Worm (Caenorhabditis elegans) whole organism, L4 larva: ENCODE data around the gene T22E5.6.

ENCODE experiments used
- F26F4.8 ChIP-seq: fragments of 200-800 bp; sonication (Bioruptor generic); conservative IDR thresholded peaks from 2 replicates; pipeline ENCODE4 v1.3.6; 2022; ENCODE audit warnings: missing genetic modification characterization, missing compliant biosample characterization
- F37D6.2 ChIP-seq: sonication (generic microtip); optimal IDR thresholded peaks from 2 replicates; lab custom pipeline; 2016; ENCODE audit warnings: mild to moderate bottlenecking, missing genetic modification characterization, missing compliant biosample characterization
- T26A8.4 ChIP-seq: fragments of 200-800 bp; sonication (Bioruptor generic); IDR thresholded peaks from 2 replicates; pipeline ENCODE4 v1.3.6; 2022; ENCODE audit warnings: missing genetic modification characterization, missing compliant biosample characterization
- Y48G9A.11 ChIP-seq: fragments of 200-800 bp; sonication (Bioruptor generic); IDR thresholded peaks from 2 replicates; pipeline ENCODE4 v1.3.6; 2022; ENCODE audit warnings: missing genetic modification reagents, missing genetic modification characterization, missing compliant biosample characterization
- Y5F2A.4 ChIP-seq: fragments of 200-800 bp; sonication (Bioruptor generic); optimal IDR thresholded peaks from 2 replicates; lab custom pipeline; 2018; ENCODE audit warnings: mild to moderate bottlenecking, missing genetic modification characterization, missing compliant biosample characterization
- ZK337.2 ChIP-seq: fragments of 200-800 bp; sonication (Bioruptor generic); IDR thresholded peaks from 2 replicates; pipeline ENCODE4 v1.3.6; 2022; ENCODE audit warnings: missing genetic modification reagents, missing genetic modification characterization, missing compliant biosample characterization
- ZK546.5 ChIP-seq, 2 experiments: sonication (generic microtip); optimal IDR thresholded peaks; 2 replicates each; lab custom pipeline; 2017; ENCODE audit warnings: missing biosample characterization in 2 of 2, missing genetic modification characterization in 2 of 2
- arid-1 ChIP-seq: fragments of 200-800 bp; sonication (Bioruptor generic); conservative IDR thresholded peaks from 2 replicates; pipeline ENCODE4 v1.3.6; 2022; ENCODE audit warnings: missing genetic modification reagents, missing genetic modification characterization, missing compliant biosample characterization
- attf-4 ChIP-seq: sonication (generic microtip); optimal IDR thresholded peaks from 3 replicates; lab custom pipeline; 2017; ENCODE audit warnings: missing biosample characterization, missing genetic modification characterization
- ceh-28 ChIP-seq: fragments of 150-350 bp; optimal IDR thresholded peaks from 2 replicates; lab custom pipeline; 2014; ENCODE audit warnings: missing biosample characterization, missing genetic modification reagents, missing genetic modification characterization
- ceh-44 ChIP-seq: fragments of 200-800 bp; sonication (Bioruptor generic); IDR thresholded peaks from 2 replicates; pipeline ENCODE4 v1.3.6; 2022; ENCODE audit warnings: missing genetic modification reagents, missing genetic modification characterization, missing compliant biosample characterization
- ceh-62 ChIP-seq: sonication (generic microtip); optimal IDR thresholded peaks from 2 replicates; lab custom pipeline; 2017; ENCODE audit warnings: missing biosample characterization, missing genetic modification characterization
- ceh-82 ChIP-seq: sonication (generic microtip); optimal IDR thresholded peaks from 2 replicates; lab custom pipeline; 2017; ENCODE audit warnings: missing biosample characterization, missing genetic modification characterization
- daf-16 ChIP-seq, 3 experiments: sonication (generic microtip); optimal IDR thresholded peaks; 2 replicates each; lab custom pipeline; 2016 to 2017; ENCODE audit warnings: missing genetic modification characterization in 3 of 3, missing genetic modification reagents in 3 of 3, mild to moderate bottlenecking in 2 of 3, missing compliant biosample characterization in 2 of 3, missing biosample characterization in 1 of 3, moderate library complexity in 1 of 3
- daf-19 ChIP-seq: fragments of 200-800 bp; sonication (Bioruptor generic); conservative IDR thresholded peaks from 2 replicates; pipeline ENCODE4 v1.3.6; 2022; ENCODE audit warnings: missing genetic modification characterization, missing compliant biosample characterization
- daf-8 ChIP-seq: fragments of 200-800 bp; sonication (Bioruptor generic); IDR thresholded peaks from 2 replicates; pipeline ENCODE4 v1.3.6; 2022; ENCODE audit warnings: missing genetic modification characterization, missing compliant biosample characterization
- dmd-8 ChIP-seq: fragments of 200-800 bp; sonication (Bioruptor generic); IDR thresholded peaks from 2 replicates; pipeline ENCODE4 v1.3.6; 2022; ENCODE audit warnings: missing genetic modification characterization, missing compliant biosample characterization
- dmd-9 ChIP-seq: fragments of 200-800 bp; sonication (Bioruptor generic); IDR thresholded peaks from 2 replicates; pipeline ENCODE4 v1.3.6; 2022; ENCODE audit warnings: missing genetic modification reagents, missing genetic modification characterization, missing compliant biosample characterization
- egl-43 ChIP-seq: fragments of 200-800 bp; sonication (Bioruptor generic); IDR thresholded peaks from 2 replicates; pipeline ENCODE4 v1.3.6; 2022; ENCODE audit warnings: missing genetic modification reagents, missing genetic modification characterization, missing compliant biosample characterization
- fkh-10 ChIP-seq: fragments of 150-350 bp; optimal IDR thresholded peaks from 2 replicates; lab custom pipeline; 2014; ENCODE audit warnings: missing biosample characterization, missing genetic modification reagents, missing genetic modification characterization
- gei-8 ChIP-seq: fragments of 200-800 bp; sonication (Bioruptor generic); optimal IDR thresholded peaks from 2 replicates; lab custom pipeline; 2018; ENCODE audit warnings: mild to moderate bottlenecking, missing genetic modification characterization, missing compliant biosample characterization
- hlh-11 ChIP-seq: fragments of 200-800 bp; sonication (Bioruptor generic); optimal IDR thresholded peaks from 2 replicates; lab custom pipeline; 2018; ENCODE audit warnings: mild to moderate bottlenecking, missing genetic modification characterization, missing compliant biosample characterization
- hlh-30 ChIP-seq: sonication (generic microtip); optimal IDR thresholded peaks from 2 replicates; lab custom pipeline; 2017; ENCODE audit warnings: antibody characterized with exemption, mild to moderate bottlenecking, missing genetic modification characterization, missing compliant biosample characterization; ENCODE audit not compliant: insufficient read depth
- hmg-1.1 ChIP-seq: fragments of 200-800 bp; sonication (Bioruptor generic); IDR thresholded peaks from 2 replicates; pipeline ENCODE4 v1.3.6; 2022; ENCODE audit warnings: missing genetic modification reagents, missing genetic modification characterization, missing compliant biosample characterization
- lin-1 ChIP-seq: fragments of 200-800 bp; sonication (Bioruptor generic); IDR thresholded peaks from 2 replicates; pipeline ENCODE4 v1.3.6; 2022; ENCODE audit warnings: missing genetic modification reagents, missing genetic modification characterization, missing compliant biosample characterization
- lin-13 ChIP-seq: fragments of 150-350 bp; optimal IDR thresholded peaks from 2 replicates; lab custom pipeline; 2014; ENCODE audit warnings: missing biosample characterization, missing genetic modification reagents, missing genetic modification characterization
- lin-38 ChIP-seq: fragments of 200-800 bp; sonication (Bioruptor generic); IDR thresholded peaks from 2 replicates; pipeline ENCODE4 v1.3.6; 2022; ENCODE audit warnings: missing genetic modification reagents, missing genetic modification characterization, missing compliant biosample characterization
- lsy-2 ChIP-seq, 2 experiments: fragments of 150-350 bp in 1 of 2; sonication (generic microtip) in 1 of 2; optimal IDR thresholded peaks; 2 replicates each; lab custom pipeline; 2014 to 2017; ENCODE audit warnings: missing biosample characterization in 2 of 2, missing genetic modification characterization in 2 of 2
- mdl-1 ChIP-seq, 2 experiments: fragments of 150-350 bp in 1 of 2; sonication (generic microtip) in 1 of 2; optimal IDR thresholded peaks; 2 replicates each; lab custom pipeline; 2014 to 2017; ENCODE audit warnings: missing biosample characterization in 2 of 2, missing genetic modification characterization in 2 of 2
- mep-1 ChIP-seq: fragments of 150-350 bp; sonication (generic microtip); optimal IDR thresholded peaks from 3 replicates; lab custom pipeline; 2014; ENCODE audit warnings: missing biosample characterization, missing genetic modification characterization
- mes-2 ChIP-seq: sonication (generic microtip); optimal IDR thresholded peaks from 2 replicates; lab custom pipeline; 2016; ENCODE audit warnings: missing genotype, mild to moderate bottlenecking, missing genetic modification characterization, missing compliant biosample characterization; ENCODE audit not compliant: poor library complexity, severe bottlenecking
- mxl-3 ChIP-seq: fragments of 200-800 bp; sonication (Bioruptor generic); optimal IDR thresholded peaks from 2 replicates; lab custom pipeline; 2018; ENCODE audit warnings: mild to moderate bottlenecking, missing genetic modification characterization, missing compliant biosample characterization
- nhr-10 ChIP-seq: fragments of 150-350 bp; optimal IDR thresholded peaks from 2 replicates; lab custom pipeline; 2014; ENCODE audit warnings: missing biosample characterization, missing genetic modification characterization
- nhr-102 ChIP-seq: sonication (generic microtip); optimal IDR thresholded peaks from 2 replicates; lab custom pipeline; 2016; ENCODE audit warnings: mild to moderate bottlenecking, missing genetic modification characterization, moderate library complexity, missing compliant biosample characterization
- nhr-11 ChIP-seq: fragments of 150-350 bp; optimal IDR thresholded peaks from 2 replicates; lab custom pipeline; 2014; ENCODE audit warnings: missing biosample characterization, missing genetic modification characterization
- nhr-111 ChIP-seq: fragments of 200-800 bp; sonication (Bioruptor generic); optimal IDR thresholded peaks from 2 replicates; lab custom pipeline; 2018; ENCODE audit warnings: mild to moderate bottlenecking, missing genetic modification characterization, missing compliant biosample characterization
- nhr-237 ChIP-seq: sonication (generic microtip); optimal IDR thresholded peaks from 2 replicates; lab custom pipeline; 2017; ENCODE audit warnings: missing biosample characterization, missing genetic modification characterization
- nhr-28 ChIP-seq: fragments of 150-350 bp; optimal IDR thresholded peaks from 2 replicates; lab custom pipeline; 2014; ENCODE audit warnings: missing biosample characterization, missing genetic modification characterization
- nhr-48 ChIP-seq: sonication (generic microtip); optimal IDR thresholded peaks from 2 replicates; lab custom pipeline; 2016; ENCODE audit warnings: mild to moderate bottlenecking, missing genetic modification characterization, missing compliant biosample characterization
- nhr-77 ChIP-seq: fragments of 150-350 bp; optimal IDR thresholded peaks from 2 replicates; lab custom pipeline; 2014; ENCODE audit warnings: missing biosample characterization, missing genetic modification characterization
- php-3 ChIP-seq: fragments of 200-800 bp; sonication (Bioruptor generic); IDR thresholded peaks from 2 replicates; pipeline ENCODE4 v1.3.6; 2022; ENCODE audit warnings: missing genetic modification reagents, missing genetic modification characterization, missing compliant biosample characterization
- pqm-1 ChIP-seq: sonication (generic microtip); optimal IDR thresholded peaks from 2 replicates; lab custom pipeline; 2017; ENCODE audit warnings: missing biosample characterization, missing genetic modification characterization
- rbr-2 ChIP-seq: sonication (generic microtip); optimal IDR thresholded peaks from 2 replicates; lab custom pipeline; 2016; ENCODE audit warnings: missing genotype, missing genetic modification characterization, missing compliant biosample characterization
- saeg-2 ChIP-seq: fragments of 200-800 bp; sonication (Bioruptor generic); IDR thresholded peaks from 2 replicates; pipeline ENCODE4 v1.3.6; 2022; ENCODE audit warnings: missing genetic modification reagents, missing genetic modification characterization, missing compliant biosample characterization
- snpc-1.2 ChIP-seq: fragments of 200-800 bp; sonication (Bioruptor generic); IDR thresholded peaks from 2 replicates; pipeline ENCODE4 v1.3.6; 2022; ENCODE audit warnings: missing genetic modification reagents, missing genetic modification characterization, missing compliant biosample characterization
- spr-1 ChIP-seq: sonication (generic microtip); optimal IDR thresholded peaks from 2 replicates; lab custom pipeline; 2016; ENCODE audit warnings: mild to moderate bottlenecking, missing genetic modification characterization, missing compliant biosample characterization
- unc-62 ChIP-seq, 3 experiments: fragments of 150-350 bp in 1 of 3; sonication (generic microtip); optimal IDR thresholded peaks in 2 of 3; peaks in 1 of 3; 1 replicate in 1 of 3; 2 replicates in 2 of 3; lab custom pipeline; 2014 to 2017; ENCODE audit warnings: missing biosample characterization in 3 of 3, missing genetic modification characterization in 3 of 3, missing genetic modification reagents in 3 of 3, missing genotype in 1 of 3
- zag-1 ChIP-seq: fragments of 150-350 bp; optimal IDR thresholded peaks from 2 replicates; lab custom pipeline; 2014; ENCODE audit warnings: missing biosample characterization, missing genetic modification characterization
- zfp-2 ChIP-seq: sonication (generic microtip); optimal IDR thresholded peaks from 2 replicates; lab custom pipeline; 2016; ENCODE audit warnings: mild to moderate bottlenecking, missing genetic modification characterization, missing compliant biosample characterization
- zip-2 ChIP-seq: fragments of 150-350 bp; optimal IDR thresholded peaks from 2 replicates; lab custom pipeline; 2014; ENCODE audit warnings: missing biosample characterization, missing genetic modification characterization
- ztf-11 ChIP-seq: fragments of 150-350 bp; optimal IDR thresholded peaks from 2 replicates; lab custom pipeline; 2014; ENCODE audit warnings: missing biosample characterization, missing genetic modification characterization
- ztf-7 ChIP-seq: fragments of 150-350 bp; optimal IDR thresholded peaks from 2 replicates; lab custom pipeline; 2014; ENCODE audit warnings: missing biosample characterization, missing genetic modification characterization

The T22E5.6 gene

ce11 chrX:6378363-6378762, 37.8 kb downstream of the T22E5.6 start:
- TF ChIP-seq snpc-1.2 (GFP tag; lab: Robert Waterston, UW) (no peak), saeg-2 (GFP tag; lab: Robert Waterston, UW) (no peak), zag-1 (no peak), mdl-1 (tag; optimal IDR thresholded peaks at IDR 0.05; lab: Kevin White, UChicago) (peak in 1 of 2 experiments; percentile 39), zfp-2 (tag; lab: Kevin White, UChicago) (no peak), pqm-1 (tag; lab: Kevin White, UChicago) (no peak), daf-19 (GFP tag; lab: Robert Waterston, UW) (no peak), F26F4.8 (GFP tag; lab: Robert Waterston, UW) (no peak), lin-13 (GFP tag; lab: Kevin White, UChicago) (peak; percentile 32), ZK546.5 (tag; optimal IDR thresholded peaks at IDR 0.05; lab: Kevin White, UChicago) (no peak), Y48G9A.11 (GFP tag; lab: Robert Waterston, UW) (no peak), daf-16 (GFP tag; optimal IDR thresholded peaks at IDR 0.05; lab: Kevin White, UChicago) (peak in 1 of 2 experiments; percentile 15), daf-16 (tag; optimal IDR thresholded peaks at IDR 0.05; lab: Kevin White, UChicago) (peak; percentile 73), ceh-28 (tag; lab: Kevin White, UChicago) (no peak), F37D6.2 (tag; lab: Kevin White, UChicago) (peak; percentile 48), mep-1 (tag; lab: Kevin White, UChicago) (peak; percentile 74), nhr-237 (no peak), egl-43 (GFP tag; lab: Robert Waterston, UW) (peak; percentile 61; the same call in 1 of the 2 replicates), arid-1 (GFP tag; lab: Robert Waterston, UW) (no peak), ztf-11 (tag; lab: Kevin White, UChicago) (no peak), nhr-11 (tag; lab: Kevin White, UChicago) (no peak), ceh-82 (tag; lab: Kevin White, UChicago) (no peak), nhr-111 (GFP tag; lab: Kevin White, UChicago) (no peak), ztf-7 (tag; lab: Kevin White, UChicago) (no peak), hlh-30 (tag; lab: Kevin White, UChicago) (peak; percentile 70), dmd-8 (GFP tag; lab: Robert Waterston, UW) (no peak), attf-4 (no peak), mxl-3 (GFP tag; lab: Kevin White, UChicago) (peak; percentile 74), lin-38 (GFP tag; lab: Robert Waterston, UW) (no peak), daf-8 (GFP tag; lab: Robert Waterston, UW) (no peak), nhr-102 (tag; lab: Kevin White, UChicago) (no peak), zip-2 (tag; lab: Kevin White, UChicago) (no peak), unc-62 (GFP tag; optimal IDR thresholded peaks at IDR 0.05 in 1 of 2; lab: Kevin White, UChicago) (peak in 1 of 2 experiments; percentile 82), unc-62 (tag; optimal IDR thresholded peaks at IDR 0.05; lab: Kevin White, UChicago) (no peak), nhr-48 (tag; lab: Kevin White, UChicago) (no peak), php-3 (GFP tag; lab: Robert Waterston, UW) (no peak), nhr-10 (tag; lab: Kevin White, UChicago) (no peak), ceh-44 (GFP tag; lab: Robert Waterston, UW) (no peak), ceh-62 (tag; lab: Kevin White, UChicago) (no peak), nhr-77 (tag; lab: Kevin White, UChicago) (peak; percentile 8), spr-1 (tag; lab: Kevin White, UChicago) (no peak), lin-1 (GFP tag; lab: Robert Waterston, UW) (no peak), rbr-2 (peak; percentile 88), hlh-11 (tag; lab: Kevin White, UChicago) (peak; percentile 54), fkh-10 (peak; percentile 17), dmd-9 (GFP tag; lab: Robert Waterston, UW) (no peak), T26A8.4 (GFP tag; lab: Robert Waterston, UW) (no peak), nhr-28 (tag; lab: Kevin White, UChicago) (peak; percentile 79), gei-8 (no peak), ZK337.2 (GFP tag; lab: Robert Waterston, UW) (no peak), Y5F2A.4 (GFP tag; lab: Kevin White, UChicago) (no peak), lsy-2 (tag; optimal IDR thresholded peaks at IDR 0.05; lab: Kevin White, UChicago) (peak; percentile 26 to 59), hmg-1.1 (GFP tag; lab: Robert Waterston, UW) (peak; percentile 87), mes-2 (tag; lab: Kevin White, UChicago) (peak; percentile 78)
